Fruit fly (Drosophila melanogaster) whole organism, embryonic: ENCODE data around the gene CG42854.

Experiments
- Atf-2 ChIP-seq: fragments of 200-800 bp; sonication (Bioruptor generic); optimal IDR thresholded peaks from 2 replicates; lab custom pipeline; 2016; ENCODE audit warnings: missing biosample characterization, missing genetic modification characterization
- CG10209 ChIP-seq: fragments of 200-800 bp; sonication (Bioruptor generic); optimal IDR thresholded peaks from 3 replicates; lab custom pipeline; 2017; ENCODE audit warnings: missing biosample characterization, mild to moderate bottlenecking, missing genetic modification characterization, missing genetic modification reagents
- CG11093 ChIP-seq: fragments of 200-800 bp; sonication (Bioruptor generic); IDR thresholded peaks from 3 replicates; pipeline ENCODE4 v1.3.6; 2022; ENCODE audit warnings: missing biosample characterization, missing genetic modification characterization
- CG13296 ChIP-seq: fragments of 200-800 bp; sonication (Bioruptor generic); optimal IDR thresholded peaks from 3 replicates; lab custom pipeline; 2018; ENCODE audit warnings: missing biosample characterization, mild to moderate bottlenecking, missing genetic modification characterization
- CG15073 ChIP-seq: fragments of 200-800 bp; sonication (Bioruptor generic); optimal IDR thresholded peaks from 2 replicates; lab custom pipeline; 2016; ENCODE audit warnings: missing biosample characterization, missing genetic modification characterization
- CG17385 ChIP-seq: fragments of 200-800 bp; sonication (Bioruptor generic); optimal IDR thresholded peaks from 3 replicates; lab custom pipeline; 2018; ENCODE audit warnings: missing biosample characterization, mild to moderate bottlenecking, missing genetic modification characterization
- CG17829 ChIP-seq: fragments of 200-800 bp; optimal IDR thresholded peaks from 2 replicates; lab custom pipeline; 2019; ENCODE audit warnings: missing biosample characterization, mild to moderate bottlenecking, missing genetic modification characterization, moderate library complexity
- CG2199 ChIP-seq: fragments of 200-800 bp; sonication (Bioruptor generic); IDR thresholded peaks from 3 replicates; pipeline ENCODE4 v1.3.6; 2022; ENCODE audit warnings: missing biosample characterization, missing genetic modification characterization
- CG2678 ChIP-seq: fragments of 200-800 bp; sonication (Bioruptor generic); optimal IDR thresholded peaks from 3 replicates; lab custom pipeline; 2019; ENCODE audit warnings: missing biosample characterization, mild to moderate bottlenecking, missing genetic modification characterization, moderate library complexity
- CG31224 ChIP-seq: fragments of 200-800 bp; sonication (Bioruptor generic); IDR thresholded peaks from 2 replicates; pipeline ENCODE4 v1.3.6; 2022; ENCODE audit warnings: missing biosample characterization, missing genetic modification characterization
- CG4328 ChIP-seq: fragments of 200-800 bp; sonication (Bioruptor generic); optimal IDR thresholded peaks from 3 replicates; lab custom pipeline; 2017; ENCODE audit warnings: missing biosample characterization, missing genetic modification reagents, missing genetic modification characterization
- CG7928 ChIP-seq: fragments of 200-800 bp; sonication (Bioruptor generic); optimal IDR thresholded peaks from 2 replicates; lab custom pipeline; 2017; ENCODE audit warnings: missing biosample characterization, mild to moderate bottlenecking, missing genetic modification characterization
- CG9727 ChIP-seq: fragments of 200-800 bp; sonication (Bioruptor generic); optimal IDR thresholded peaks from 3 replicates; lab custom pipeline; 2017; ENCODE audit warnings: missing biosample characterization, mild to moderate bottlenecking, missing genetic modification characterization
- CG9876 ChIP-seq: fragments of 200-800 bp; sonication (Bioruptor generic); optimal IDR thresholded peaks from 2 replicates; lab custom pipeline; 2016; ENCODE audit warnings: missing biosample characterization, missing genetic modification characterization
- Chrac-16 ChIP-seq: fragments of 200-800 bp; sonication (Bioruptor generic); optimal IDR thresholded peaks from 3 replicates; lab custom pipeline; 2016; ENCODE audit warnings: missing biosample characterization, missing genetic modification characterization
- Drgx ChIP-seq: fragments of 200-800 bp; sonication (Bioruptor generic); IDR thresholded peaks from 2 replicates; pipeline ENCODE4 v1.3.6; 2022; ENCODE audit warnings: missing biosample characterization, missing genetic modification characterization
- E2f1 ChIP-seq: fragments of 200-800 bp; sonication (Bioruptor generic); IDR thresholded peaks from 2 replicates; pipeline ENCODE4 v1.3.6; 2022; ENCODE audit warnings: missing biosample characterization, missing genetic modification characterization
- Eip74EF ChIP-seq, 2 experiments: fragments of 200-800 bp in 1 of 2; fragments of >200 bp in 1 of 2; sonication (Bioruptor generic) in 1 of 2; optimal IDR thresholded peaks; 2 replicates each; lab custom pipeline; 2017 to 2019; ENCODE audit warnings: missing biosample characterization in 2 of 2, missing genetic modification characterization in 2 of 2, mild to moderate bottlenecking in 1 of 2, moderate library complexity in 1 of 2
- Fer1 ChIP-seq: fragments of 200-800 bp; sonication (Bioruptor generic); optimal IDR thresholded peaks from 2 replicates; lab custom pipeline; 2017; ENCODE audit warnings: missing biosample characterization, mild to moderate bottlenecking, missing genetic modification characterization
- HHEX ChIP-seq: fragments of 200-800 bp; sonication (Bioruptor generic); optimal IDR thresholded peaks from 3 replicates; lab custom pipeline; 2017; ENCODE audit warnings: missing biosample characterization, mild to moderate bottlenecking, missing genetic modification characterization, missing genetic modification reagents
- HmgD ChIP-seq: fragments of 200-800 bp; sonication (Bioruptor generic); optimal IDR thresholded peaks from 3 replicates; lab custom pipeline; 2016; ENCODE audit warnings: missing biosample characterization, missing genetic modification characterization
- HmgZ ChIP-seq: fragments of 200-800 bp; sonication (Bioruptor generic); optimal IDR thresholded peaks from 2 replicates; lab custom pipeline; 2018; ENCODE audit warnings: missing biosample characterization, mild to moderate bottlenecking, missing genetic modification characterization
- Jarid2 ChIP-seq: fragments of 200-800 bp; sonication (Bioruptor generic); optimal IDR thresholded peaks from 3 replicates; lab custom pipeline; 2017; ENCODE audit warnings: mild to moderate bottlenecking, missing biosample characterization, missing genetic modification reagents, missing genetic modification characterization
- Lpt ChIP-seq: fragments of >200 bp; optimal IDR thresholded peaks from 2 replicates; lab custom pipeline; 2018; ENCODE audit warnings: missing biosample characterization, missing genetic modification characterization
- Med ChIP-seq: fragments of 200-800 bp; sonication (Bioruptor generic); peaks from one replicate; lab custom pipeline; 2016; ENCODE audit warnings: missing biosample characterization, missing genetic modification characterization, mild to moderate bottlenecking, inconsistent platforms, moderate library complexity
- Mrtf ChIP-seq: fragments of 200-800 bp; sonication (Bioruptor generic); IDR thresholded peaks from 3 replicates; pipeline ENCODE4 v1.3.6; 2022; ENCODE audit warnings: missing biosample characterization, missing genetic modification characterization
- NC2α ChIP-seq: fragments of 200-800 bp; sonication (Bioruptor generic); optimal IDR thresholded peaks from 2 replicates; lab custom pipeline; 2016; ENCODE audit warnings: missing biosample characterization, missing genetic modification characterization
- Oli ChIP-seq: fragments of 200-800 bp; sonication (Bioruptor generic); optimal IDR thresholded peaks from 2 replicates; lab custom pipeline; 2018; ENCODE audit warnings: missing biosample characterization, mild to moderate bottlenecking, missing genetic modification characterization, moderate library complexity
- Tbp ChIP-seq: fragments of >200 bp; optimal IDR thresholded peaks from 2 replicates; lab custom pipeline; 2018; ENCODE audit warnings: missing biosample characterization, missing genetic modification characterization
- Usf ChIP-seq: fragments of 200-800 bp; sonication (Bioruptor generic); optimal IDR thresholded peaks from 2 replicates; lab custom pipeline; 2017; ENCODE audit warnings: missing genotype, missing biosample characterization, missing genetic modification characterization
- Vsx1 ChIP-seq: fragments of 200-800 bp; sonication (Bioruptor generic); optimal IDR thresholded peaks from 2 replicates; lab custom pipeline; 2017; ENCODE audit warnings: missing biosample characterization, mild to moderate bottlenecking, missing genetic modification characterization, missing genetic modification reagents
- Xrp1 ChIP-seq: fragments of 200-800 bp; sonication (Bioruptor generic); IDR thresholded peaks from 2 replicates; pipeline ENCODE4 v1.3.6; 2022; ENCODE audit warnings: missing biosample characterization, missing genetic modification characterization
- ara ChIP-seq: fragments of 200-800 bp; sonication (Bioruptor generic); IDR thresholded peaks from 2 replicates; pipeline ENCODE4 v1.3.6; 2022; ENCODE audit warnings: missing biosample characterization, missing genetic modification characterization
- crp ChIP-seq, 2 experiments: fragments of 200-800 bp; sonication (Bioruptor generic); optimal IDR thresholded peaks; 2 replicates in 1 of 2; 3 replicates in 1 of 2; lab custom pipeline; 2017; ENCODE audit warnings: missing biosample characterization in 2 of 2, missing genetic modification characterization in 2 of 2, mild to moderate bottlenecking in 1 of 2, moderate library complexity in 1 of 2
- en ChIP-seq: fragments of 200-800 bp; sonication (Bioruptor generic); optimal IDR thresholded peaks from 2 replicates; lab custom pipeline; 2016; ENCODE audit warnings: missing biosample characterization, missing genetic modification characterization
- kay ChIP-seq: fragments of 200-800 bp; sonication (Bioruptor generic); optimal IDR thresholded peaks from 2 replicates; lab custom pipeline; 2016; ENCODE audit warnings: missing biosample characterization, missing genetic modification characterization
- knrl ChIP-seq: fragments of 200-800 bp; sonication (Bioruptor generic); IDR thresholded peaks from 3 replicates; pipeline ENCODE4 v1.3.6; 2022; ENCODE audit warnings: missing biosample characterization, missing genetic modification characterization; ENCODE audit not compliant: partially characterized antibody
- mirr ChIP-seq: fragments of 200-800 bp; sonication (Bioruptor generic); optimal IDR thresholded peaks from 3 replicates; lab custom pipeline; 2018; ENCODE audit warnings: missing biosample characterization, mild to moderate bottlenecking, missing genetic modification characterization
- nmo ChIP-seq: fragments of 200-800 bp; sonication (Bioruptor generic); optimal IDR thresholded peaks from 2 replicates; lab custom pipeline; 2018; ENCODE audit warnings: missing biosample characterization, mild to moderate bottlenecking, missing genetic modification characterization, moderate library complexity
- nom ChIP-seq: fragments of 200-800 bp; sonication (Bioruptor generic); optimal IDR thresholded peaks from 2 replicates; lab custom pipeline; 2017; ENCODE audit warnings: missing biosample characterization, missing genetic modification characterization, mild to moderate bottlenecking, moderate library complexity, missing genetic modification reagents
- pfk ChIP-seq: fragments of 200-800 bp; sonication (Bioruptor generic); optimal IDR thresholded peaks from 2 replicates; lab custom pipeline; 2018; ENCODE audit warnings: missing biosample characterization, mild to moderate bottlenecking, missing genetic modification characterization, moderate library complexity
- prd ChIP-seq, 3 experiments: fragments of >200 bp in 2 of 3; fragments of 200-800 bp in 1 of 3; sonication (Bioruptor generic) in 1 of 3; optimal IDR thresholded peaks in 2 of 3; IDR thresholded peaks in 1 of 3; 2 replicates in 2 of 3; 3 replicates in 1 of 3; pipeline versions ENCODE4 v1.3.6 to Lab custom; 2017 to 2022; ENCODE audit warnings: missing biosample characterization in 1 of 3, missing genetic modification characterization in 1 of 3
- row ChIP-seq: fragments of 200-800 bp; sonication (Bioruptor generic); IDR thresholded peaks from 3 replicates; pipeline ENCODE4 v1.3.6; 2022; ENCODE audit warnings: missing biosample characterization, missing genetic modification characterization
- slbo ChIP-seq: fragments of 200-800 bp; sonication (Bioruptor generic); IDR thresholded peaks from 2 replicates; pipeline ENCODE4 v1.3.6; 2022; ENCODE audit warnings: missing biosample characterization, missing genetic modification characterization
- tup ChIP-seq: fragments of 200-800 bp; sonication (Bioruptor generic); optimal IDR thresholded peaks from 2 replicates; lab custom pipeline; 2016; ENCODE audit warnings: missing biosample characterization, mild to moderate bottlenecking, missing genetic modification characterization, moderate library complexity
- unc-4 ChIP-seq: fragments of 200-800 bp; sonication (Bioruptor generic); IDR thresholded peaks from 2 replicates; pipeline ENCODE4 v1.3.6; 2022; ENCODE audit warnings: missing biosample characterization, missing genetic modification characterization; ENCODE audit not compliant: partially characterized antibody
- vvl ChIP-seq: fragments of 200-800 bp; sonication (Bioruptor generic); IDR thresholded peaks from 2 replicates; pipeline ENCODE4 v1.3.6; 2022; ENCODE audit warnings: missing biosample characterization, missing genetic modification characterization
- zfh2 ChIP-seq: fragments of 200-800 bp; sonication (Bioruptor generic); optimal IDR thresholded peaks from 2 replicates; lab custom pipeline; 2016; ENCODE audit warnings: missing biosample characterization, missing genetic modification characterization

CG42854 gene

dm6 chrX:17294979-17295378 is 48.2 kb upstream of the CG42854 start (continued):
- no peak for TF ChIP-seq Tbp (GFP tag; lab: Kevin White, UChicago)
- no peak for TF ChIP-seq HmgZ
- no peak for TF ChIP-seq CG11093 (GFP tag; lab: Robert Waterston, UW)
- TF ChIP-seq nmo (GFP tag; lab: Kevin White, UChicago) = peak; percentile 22
- TF ChIP-seq en (GFP tag; lab: Kevin White, UChicago) = no peak
- TF ChIP-seq CG9876 (GFP tag; lab: Kevin White, UChicago) = no peak
- peak; percentile 18 for TF ChIP-seq CG2678
- TF ChIP-seq CG31224 (GFP tag; lab: Robert Waterston, UW) = no peak
- TF ChIP-seq Fer1 = no peak
- 0 out of 3 replicates have a peak, but pooled peaks have one; percentile 37 for TF ChIP-seq Mrtf (GFP tag; lab: Robert Waterston, UW)
- TF ChIP-seq Xrp1 (GFP tag; lab: Robert Waterston, UW) = 0 out of 2 replicates have a peak, but pooled peaks have one; percentile 8
- TF ChIP-seq CG4328 (GFP tag; lab: Kevin White, UChicago) = no peak
- TF ChIP-seq Drgx = peak; percentile 11; the same call in 1 of the 2 replicates
- peak; percentile 39; the same call in 2 of the 3 replicates for TF ChIP-seq row (GFP tag; lab: Robert Waterston, UW)
- peak; percentile 49; the same call in 1 of the 2 replicates for TF ChIP-seq vvl (GFP tag; lab: Robert Waterston, UW)
- peak; percentile 23 for TF ChIP-seq Oli
- no peak for TF ChIP-seq pfk (GFP tag; lab: Kevin White, UChicago)
- no peak for TF ChIP-seq HHEX (GFP tag; lab: Kevin White, UChicago)
- no peak for TF ChIP-seq prd (optimal IDR thresholded peaks at IDR 0.05; lab: Kevin White, UChicago)
- TF ChIP-seq prd (GFP tag; IDR thresholded peaks at IDR 0.05; lab: Robert Waterston, UW) = peak; percentile 42; the same call in 2 of the 3 replicates

dm6 chrX:17294169-17294833 is 47.5 kb upstream of the CG42854 start:
- TF ChIP-seq CG17385 = no peak
- no peak for TF ChIP-seq CG17829 (tag; lab: Kevin White, UChicago)
- no peak for TF ChIP-seq CG7928 (GFP tag; lab: Kevin White, UChicago)
- no peak for TF ChIP-seq tup (GFP tag; lab: Kevin White, UChicago)
- TF ChIP-seq crp (GFP tag; optimal IDR thresholded peaks at IDR 0.05; lab: Kevin White, UChicago) = no peak
- no peak for TF ChIP-seq CG10209 (GFP tag; lab: Kevin White, UChicago)
- peak; percentile 21 for TF ChIP-seq Vsx1 (GFP tag; lab: Kevin White, UChicago)
- no peak for TF ChIP-seq CG2199 (GFP tag; lab: Robert Waterston, UW)
- TF ChIP-seq Eip74EF (GFP tag; optimal IDR thresholded peaks at IDR 0.05; lab: Kevin White, UChicago) = no peak
- TF ChIP-seq Oli = no peak
- no peak for TF ChIP-seq NC2α
- no peak for TF ChIP-seq CG9876 (GFP tag; lab: Kevin White, UChicago)
- no peak for TF ChIP-seq knrl (GFP tag; lab: Robert Waterston, UW)
- peak; percentile 34 for TF ChIP-seq CG13296
- no peak for TF ChIP-seq zfh2
- TF ChIP-seq Chrac-16 (GFP tag; lab: Kevin White, UChicago) = no peak
- no peak for TF ChIP-seq CG9727
- no peak for TF ChIP-seq Jarid2 (GFP tag; lab: Kevin White, UChicago)
- TF ChIP-seq nom = no peak
- TF ChIP-seq slbo (GFP tag; lab: Robert Waterston, UW) = no peak
- no peak for TF ChIP-seq HmgD
- TF ChIP-seq ara = no peak
- TF ChIP-seq Lpt = no peak
- TF ChIP-seq Usf (GFP tag; lab: Kevin White, UChicago) = no peak
- no peak for TF ChIP-seq kay (GFP tag; lab: Kevin White, UChicago)
- TF ChIP-seq mirr (GFP tag; lab: Kevin White, UChicago) = peak; percentile 93
- TF ChIP-seq E2f1 (GFP tag; lab: Robert Waterston, UW) = no peak; the same call in 1 of the 2 replicates
- TF ChIP-seq unc-4 (GFP tag; lab: Robert Waterston, UW) = no peak
- peak; percentile 49 for TF ChIP-seq Med (GFP tag; lab: Kevin White, UChicago)
- TF ChIP-seq CG15073 (GFP tag; lab: Kevin White, UChicago) = no peak
- TF ChIP-seq Atf-2 (GFP tag; lab: Kevin White, UChicago) = no peak
